Worm (Caenorhabditis elegans) whole organism, L4/young adult: ENCODE results near the gene dop-1.

Experiments used
- W03F9.2 ChIP-seq: fragments of 150-350 bp; optimal IDR thresholded peaks from 2 replicates; lab custom pipeline; 2014; ENCODE audit warnings: missing biosample characterization, missing genetic modification characterization
- him-1 ChIP-seq: sonication (generic microtip); optimal IDR thresholded peaks from 2 replicates; lab custom pipeline; 2016; ENCODE audit warnings: missing genotype, missing genetic modification reagents, missing genetic modification characterization, missing compliant biosample characterization

ce11 chrX:4464367-4464766, 45.7 kb upstream of the dop-1 start:
- TF ChIP-seq him-1 (no peak), W03F9.2 (no peak)
